Worm (Caenorhabditis elegans) whole organism, L4 larva: ENCODE data around the gene K11H12.9.

Source experiments
- F26F4.8 ChIP-seq: fragments of 200-800 bp; sonication (Bioruptor generic); conservative IDR thresholded peaks from 2 replicates; pipeline ENCODE4 v1.3.6; 2022; ENCODE audit warnings: missing genetic modification characterization, missing compliant biosample characterization
- F37D6.2 ChIP-seq: sonication (generic microtip); optimal IDR thresholded peaks from 2 replicates; lab custom pipeline; 2016; ENCODE audit warnings: mild to moderate bottlenecking, missing genetic modification characterization, missing compliant biosample characterization
- R02D3.7 ChIP-seq: fragments of 150-350 bp; sonication (generic microtip); optimal IDR thresholded peaks from 3 replicates; lab custom pipeline; 2014; ENCODE audit warnings: missing biosample characterization, missing genetic modification characterization
- T26A8.4 ChIP-seq: fragments of 200-800 bp; sonication (Bioruptor generic); IDR thresholded peaks from 2 replicates; pipeline ENCODE4 v1.3.6; 2022; ENCODE audit warnings: missing genetic modification characterization, missing compliant biosample characterization
- Y48G9A.11 ChIP-seq: fragments of 200-800 bp; sonication (Bioruptor generic); IDR thresholded peaks from 2 replicates; pipeline ENCODE4 v1.3.6; 2022; ENCODE audit warnings: missing genetic modification reagents, missing genetic modification characterization, missing compliant biosample characterization
- Y5F2A.4 ChIP-seq: fragments of 200-800 bp; sonication (Bioruptor generic); optimal IDR thresholded peaks from 2 replicates; lab custom pipeline; 2018; ENCODE audit warnings: mild to moderate bottlenecking, missing genetic modification characterization, missing compliant biosample characterization
- Y75B8A.6 ChIP-seq: fragments of 200-800 bp; sonication (Bioruptor generic); IDR thresholded peaks from 2 replicates; pipeline ENCODE4 v1.3.6; 2022; ENCODE audit warnings: missing genetic modification reagents, missing genetic modification characterization, missing compliant biosample characterization
- aly-2 ChIP-seq: sonication (generic microtip); optimal IDR thresholded peaks from 2 replicates; lab custom pipeline; 2018; ENCODE audit warnings: missing biosample characterization, missing genetic modification characterization
- ama-1 ChIP-seq: fragments of 150-350 bp; optimal IDR thresholded peaks from 2 replicates; lab custom pipeline; 2014; ENCODE audit warnings: inconsistent platforms, mixed read lengths
- attf-4 ChIP-seq: sonication (generic microtip); optimal IDR thresholded peaks from 3 replicates; lab custom pipeline; 2017; ENCODE audit warnings: missing biosample characterization, missing genetic modification characterization
- ceh-20 ChIP-seq: fragments of 200-800 bp; sonication (Bioruptor generic); IDR thresholded peaks from 2 replicates; pipeline ENCODE4 v1.3.6; 2022; ENCODE audit warnings: missing genetic modification reagents, missing genetic modification characterization, missing compliant biosample characterization
- ceh-32 ChIP-seq: sonication (generic microtip); optimal IDR thresholded peaks from 2 replicates; lab custom pipeline; 2016; ENCODE audit warnings: mild to moderate bottlenecking, missing genetic modification characterization, missing compliant biosample characterization; ENCODE audit not compliant: poor library complexity
- ceh-44 ChIP-seq: fragments of 200-800 bp; sonication (Bioruptor generic); IDR thresholded peaks from 2 replicates; pipeline ENCODE4 v1.3.6; 2022; ENCODE audit warnings: missing genetic modification reagents, missing genetic modification characterization, missing compliant biosample characterization
- ceh-82 ChIP-seq: sonication (generic microtip); optimal IDR thresholded peaks from 2 replicates; lab custom pipeline; 2017; ENCODE audit warnings: missing biosample characterization, missing genetic modification characterization
- ctbp-1 ChIP-seq: fragments of 200-800 bp; sonication (Bioruptor generic); IDR thresholded peaks from 2 replicates; pipeline ENCODE4 v1.3.6; 2022; ENCODE audit warnings: missing genetic modification reagents, missing genetic modification characterization, missing compliant biosample characterization
- daf-8 ChIP-seq: fragments of 200-800 bp; sonication (Bioruptor generic); IDR thresholded peaks from 2 replicates; pipeline ENCODE4 v1.3.6; 2022; ENCODE audit warnings: missing genetic modification characterization, missing compliant biosample characterization
- dmd-6 ChIP-seq: fragments of 200-800 bp; sonication (Bioruptor generic); IDR thresholded peaks from 2 replicates; pipeline ENCODE4 v1.3.6; 2022; ENCODE audit warnings: missing genetic modification reagents, missing genetic modification characterization, missing compliant biosample characterization
- duxl-1 ChIP-seq: sonication (generic microtip); optimal IDR thresholded peaks from 2 replicates; lab custom pipeline; 2016; ENCODE audit warnings: mild to moderate bottlenecking, missing genetic modification characterization, moderate library complexity, missing compliant biosample characterization; ENCODE audit not compliant: poor library complexity
- egl-43 ChIP-seq: fragments of 200-800 bp; sonication (Bioruptor generic); IDR thresholded peaks from 2 replicates; pipeline ENCODE4 v1.3.6; 2022; ENCODE audit warnings: missing genetic modification reagents, missing genetic modification characterization, missing compliant biosample characterization
- hif-1 ChIP-seq, 2 experiments: sonication (generic microtip); optimal IDR thresholded peaks; 2 replicates each; lab custom pipeline; 2016 to 2017; ENCODE audit warnings: missing compliant biosample characterization in 2 of 2, missing genetic modification characterization in 2 of 2, missing genetic modification reagents in 2 of 2, missing genotype in 2 of 2, mild to moderate bottlenecking in 1 of 2
- lin-1 ChIP-seq: fragments of 200-800 bp; sonication (Bioruptor generic); IDR thresholded peaks from 2 replicates; pipeline ENCODE4 v1.3.6; 2022; ENCODE audit warnings: missing genetic modification reagents, missing genetic modification characterization, missing compliant biosample characterization
- lin-13 ChIP-seq: fragments of 150-350 bp; optimal IDR thresholded peaks from 2 replicates; lab custom pipeline; 2014; ENCODE audit warnings: missing biosample characterization, missing genetic modification reagents, missing genetic modification characterization
- lin-15B ChIP-seq: fragments of 150-350 bp; sonication (generic microtip); optimal IDR thresholded peaks from 3 replicates; lab custom pipeline; 2014; ENCODE audit warnings: missing biosample characterization, missing genetic modification characterization
- lin-38 ChIP-seq: fragments of 200-800 bp; sonication (Bioruptor generic); IDR thresholded peaks from 2 replicates; pipeline ENCODE4 v1.3.6; 2022; ENCODE audit warnings: missing genetic modification reagents, missing genetic modification characterization, missing compliant biosample characterization
- lin-39 ChIP-seq: fragments of 150-350 bp; optimal IDR thresholded peaks from 2 replicates; lab custom pipeline; 2014; ENCODE audit warnings: missing biosample characterization, missing genetic modification reagents, missing genetic modification characterization
- mep-1 ChIP-seq: fragments of 150-350 bp; sonication (generic microtip); optimal IDR thresholded peaks from 3 replicates; lab custom pipeline; 2014; ENCODE audit warnings: missing biosample characterization, missing genetic modification characterization
- nhr-10 ChIP-seq: fragments of 150-350 bp; optimal IDR thresholded peaks from 2 replicates; lab custom pipeline; 2014; ENCODE audit warnings: missing biosample characterization, missing genetic modification characterization
- nhr-102 ChIP-seq: sonication (generic microtip); optimal IDR thresholded peaks from 2 replicates; lab custom pipeline; 2016; ENCODE audit warnings: mild to moderate bottlenecking, missing genetic modification characterization, moderate library complexity, missing compliant biosample characterization
- nhr-11 ChIP-seq: fragments of 150-350 bp; optimal IDR thresholded peaks from 2 replicates; lab custom pipeline; 2014; ENCODE audit warnings: missing biosample characterization, missing genetic modification characterization
- nhr-111 ChIP-seq: fragments of 200-800 bp; sonication (Bioruptor generic); optimal IDR thresholded peaks from 2 replicates; lab custom pipeline; 2018; ENCODE audit warnings: mild to moderate bottlenecking, missing genetic modification characterization, missing compliant biosample characterization
- nhr-237 ChIP-seq: sonication (generic microtip); optimal IDR thresholded peaks from 2 replicates; lab custom pipeline; 2017; ENCODE audit warnings: missing biosample characterization, missing genetic modification characterization
- nhr-42 ChIP-seq: fragments of 200-800 bp; sonication (Bioruptor generic); IDR thresholded peaks from 2 replicates; pipeline ENCODE4 v1.3.6; 2022; ENCODE audit warnings: missing genetic modification characterization, missing compliant biosample characterization
- nhr-48 ChIP-seq: sonication (generic microtip); optimal IDR thresholded peaks from 2 replicates; lab custom pipeline; 2016; ENCODE audit warnings: mild to moderate bottlenecking, missing genetic modification characterization, missing compliant biosample characterization
- nhr-6 ChIP-seq: fragments of 150-350 bp; optimal IDR thresholded peaks from 2 replicates; lab custom pipeline; 2014; ENCODE audit warnings: missing biosample characterization, missing genetic modification characterization
- nhr-76 ChIP-seq: fragments of 150-350 bp; optimal IDR thresholded peaks from 2 replicates; lab custom pipeline; 2014; ENCODE audit warnings: missing biosample characterization, missing genetic modification characterization
- pqm-1 ChIP-seq: sonication (generic microtip); optimal IDR thresholded peaks from 2 replicates; lab custom pipeline; 2017; ENCODE audit warnings: missing biosample characterization, missing genetic modification characterization
- saeg-2 ChIP-seq: fragments of 200-800 bp; sonication (Bioruptor generic); IDR thresholded peaks from 2 replicates; pipeline ENCODE4 v1.3.6; 2022; ENCODE audit warnings: missing genetic modification reagents, missing genetic modification characterization, missing compliant biosample characterization
- sdz-12 ChIP-seq: fragments of 200-800 bp; sonication (Bioruptor generic); optimal IDR thresholded peaks from 2 replicates; lab custom pipeline; 2018; ENCODE audit warnings: mild to moderate bottlenecking, missing genetic modification characterization, missing compliant biosample characterization
- skn-1 ChIP-seq: fragments of 150-350 bp; optimal IDR thresholded peaks from 2 replicates; lab custom pipeline; 2014; ENCODE audit warnings: missing biosample characterization, missing genetic modification characterization
- spr-3 ChIP-seq: fragments of 200-800 bp; sonication (Bioruptor generic); optimal IDR thresholded peaks from 2 replicates; lab custom pipeline; 2018; ENCODE audit warnings: mild to moderate bottlenecking, missing genetic modification characterization, missing compliant biosample characterization
- tag-97 ChIP-seq: fragments of 200-800 bp; sonication (Bioruptor generic); IDR thresholded peaks from 2 replicates; pipeline ENCODE4 v1.3.6; 2022; ENCODE audit warnings: missing genetic modification characterization, missing compliant biosample characterization
- unc-130 ChIP-seq: sonication (generic microtip); optimal IDR thresholded peaks from 2 replicates; lab custom pipeline; 2016; ENCODE audit warnings: missing genetic modification reagents, missing genetic modification characterization, missing compliant biosample characterization
- unc-62 ChIP-seq, 3 experiments: fragments of 150-350 bp in 1 of 3; sonication (generic microtip); optimal IDR thresholded peaks in 2 of 3; peaks in 1 of 3; 1 replicate in 1 of 3; 2 replicates in 2 of 3; lab custom pipeline; 2014 to 2017; ENCODE audit warnings: missing biosample characterization in 3 of 3, missing genetic modification characterization in 3 of 3, missing genetic modification reagents in 3 of 3, missing genotype in 1 of 3
- vab-7 ChIP-seq: fragments of 200-800 bp; sonication (Bioruptor generic); IDR thresholded peaks from 2 replicates; pipeline ENCODE4 v1.3.6; 2022; ENCODE audit warnings: missing genetic modification reagents, missing genetic modification characterization, missing compliant biosample characterization
- zip-11 ChIP-seq: fragments of 200-800 bp; sonication (Bioruptor generic); IDR thresholded peaks from 2 replicates; pipeline ENCODE4 v1.3.6; 2022; ENCODE audit warnings: missing genetic modification characterization, missing compliant biosample characterization
- zip-2 ChIP-seq: fragments of 150-350 bp; optimal IDR thresholded peaks from 2 replicates; lab custom pipeline; 2014; ENCODE audit warnings: missing biosample characterization, missing genetic modification characterization

K11H12.9 gene

DNA sequence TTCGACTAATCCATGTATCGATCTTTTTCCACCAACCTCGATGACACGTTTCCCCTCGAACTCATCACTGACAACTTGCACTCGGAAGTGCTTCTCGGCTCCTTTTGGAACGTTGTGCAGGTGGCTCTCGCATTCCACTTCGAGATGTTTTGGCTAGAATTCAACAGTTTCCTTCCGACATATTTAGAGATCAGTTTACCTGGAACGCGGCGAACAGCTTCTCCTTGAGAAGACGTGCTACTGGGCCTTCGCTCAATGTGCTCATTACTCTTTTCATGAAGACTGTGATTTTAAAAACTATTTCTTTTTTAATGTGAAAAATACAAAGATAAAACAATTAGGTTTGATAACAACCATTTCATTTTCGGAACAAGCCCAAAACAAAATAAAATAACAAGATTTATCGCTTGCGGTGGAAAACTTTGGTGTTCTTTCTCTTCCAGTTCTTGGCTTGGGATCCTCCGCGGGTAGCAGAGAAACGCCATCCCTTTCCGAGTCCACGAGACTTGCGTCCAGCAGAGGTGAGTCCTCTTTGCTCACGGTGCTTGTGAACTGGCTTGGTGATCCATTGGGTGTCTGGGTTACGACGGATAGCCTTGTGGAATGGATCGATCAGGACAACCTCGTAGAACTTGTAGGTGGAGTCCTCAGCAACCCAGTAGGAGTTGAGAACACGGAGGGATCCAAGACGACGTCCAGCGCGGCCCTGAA is 3.8 kb downstream of the K11H12.9 start, which contains the start of gene K11H12.1 (continued):
- 0 out of 2 replicates have a peak, but pooled peaks have one; percentile 27 for TF ChIP-seq vab-7 (GFP tag; lab: Robert Waterston, UW)
- TF ChIP-seq dmd-6 (GFP tag; lab: Robert Waterston, UW) = no peak
- no peak for TF ChIP-seq ceh-44 (GFP tag; lab: Robert Waterston, UW)
- peak; percentile 8 for TF ChIP-seq Y5F2A.4

DNA sequence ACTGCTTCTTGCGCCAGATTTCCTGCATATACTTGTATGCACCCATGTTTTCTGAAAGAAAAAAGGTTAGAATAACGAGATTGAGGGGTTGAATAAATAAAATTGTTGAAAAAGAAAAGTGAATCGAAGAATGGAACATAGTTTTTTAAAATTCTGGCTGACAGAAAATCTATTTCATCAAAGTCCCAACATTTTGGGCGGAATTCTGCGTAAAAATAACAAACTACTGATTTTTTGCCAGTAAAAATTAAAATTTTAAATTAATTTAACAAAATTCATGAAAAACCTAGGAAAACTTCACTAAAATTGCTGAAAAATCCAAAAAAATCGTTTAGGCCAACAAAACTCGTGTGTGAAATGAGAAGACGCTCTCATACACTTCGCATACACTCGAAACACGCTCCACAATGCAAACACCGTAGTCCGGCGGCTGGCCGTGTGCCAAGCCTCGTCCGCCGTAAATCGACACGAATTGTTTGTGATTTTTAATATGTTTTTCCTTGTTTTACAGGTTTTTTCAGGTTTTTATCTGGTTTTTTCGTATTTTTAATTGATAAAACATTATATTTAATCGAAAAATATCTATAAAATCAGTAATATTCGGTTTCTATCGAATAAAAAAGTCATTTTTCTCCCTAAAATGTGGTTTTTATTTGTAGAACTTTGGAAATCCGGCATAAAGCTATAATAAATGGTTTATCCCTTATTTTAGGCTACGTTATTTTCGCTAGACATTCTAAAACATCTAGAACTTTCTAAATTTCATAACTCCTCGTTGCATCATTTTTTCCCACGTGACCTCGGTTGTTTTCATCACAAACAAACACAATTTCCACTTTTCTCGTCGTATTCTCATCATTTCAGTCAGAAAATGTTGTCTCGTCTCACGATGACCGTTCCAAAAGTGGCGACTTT is 5.3 kb downstream of the K11H12.9 start, which contains the start of the genes rpl-15 and K11H12.8:
Gene rpl-15 (minus strand): TSS at position 51 of the 915 bp plus-strand sequence.
Gene K11H12.8 (plus strand): TSS at position 865 of the 915 bp plus-strand sequence.
- TF ChIP-seq nhr-6 (tag; lab: Kevin White, UChicago) (peak; percentile 100), ceh-20 (peak; percentile 100), nhr-42 (GFP tag; lab: Robert Waterston, UW) (peak; percentile 99), zip-11 (GFP tag; lab: Robert Waterston, UW) (peak; percentile 70; the same call in 1 of the 2 replicates), duxl-1 (peak; percentile 98), nhr-111 (GFP tag; lab: Kevin White, UChicago) (peak; percentile 97), ctbp-1 (GFP tag; lab: Robert Waterston, UW) (peak; percentile 99), nhr-76 (tag; lab: Kevin White, UChicago) (peak; percentile 91), aly-2 (tag; lab: Kevin White, UChicago) (no peak), lin-15B (tag; lab: Kevin White, UChicago) (peak; percentile 96), T26A8.4 (GFP tag; lab: Robert Waterston, UW) (peak; percentile 99), lin-1 (peak; percentile 98), Y75B8A.6 (GFP tag; lab: Robert Waterston, UW) (peak; percentile 99), mep-1 (tag; lab: Kevin White, UChicago) (peak; percentile 100), nhr-10 (tag; lab: Kevin White, UChicago) (peak; percentile 96), attf-4 (tag; lab: Kevin White, UChicago) (peak; percentile 75), zip-2 (tag; lab: Kevin White, UChicago) (peak; percentile 93), lin-13 (peak; percentile 99), F37D6.2 (tag; lab: Kevin White, UChicago) (peak; percentile 97), ceh-82 (peak; percentile 86), hif-1 (tag; optimal IDR thresholded peaks at IDR 0.05; lab: Kevin White, UChicago) (peak; percentile 90 to 98), nhr-11 (tag; lab: Kevin White, UChicago) (peak; percentile 100), egl-43 (peak; percentile 98), F26F4.8 (GFP tag; lab: Robert Waterston, UW) (peak; percentile 71; the same call in 1 of the 2 replicates), pqm-1 (tag; lab: Kevin White, UChicago) (peak; percentile 93), spr-3 (GFP tag; lab: Kevin White, UChicago) (peak; percentile 99), lin-39 (tag; lab: Kevin White, UChicago) (peak; percentile 89), R02D3.7 (peak; percentile 97), nhr-237 (tag; lab: Kevin White, UChicago) (peak; percentile 84), nhr-48 (tag; lab: Kevin White, UChicago) (peak; percentile 97), tag-97 (GFP tag; lab: Robert Waterston, UW) (peak; percentile 89; the same call in 1 of the 2 replicates), nhr-102 (peak; percentile 99), skn-1 (tag; lab: Kevin White, UChicago) (peak; percentile 92), unc-130 (GFP tag; lab: Kevin White, UChicago) (peak; percentile 99), ama-1 (lab: Kevin White, UChicago) (peak; percentile 64), Y48G9A.11 (GFP tag; lab: Robert Waterston, UW) (peak; percentile 96), saeg-2 (GFP tag; lab: Robert Waterston, UW) (peak; percentile 99), unc-62 (GFP tag; optimal IDR thresholded peaks at IDR 0.05 in 1 of 2; lab: Kevin White, UChicago) (peak; percentile 54 to 100), unc-62 (tag; optimal IDR thresholded peaks at IDR 0.05; lab: Kevin White, UChicago) (peak; percentile 39), lin-38 (GFP tag; lab: Robert Waterston, UW) (peak; percentile 99), daf-8 (GFP tag; lab: Robert Waterston, UW) (0 out of 2 replicates have a peak, but pooled peaks have one; percentile 44), ceh-32 (tag; lab: Kevin White, UChicago) (peak; percentile 90), sdz-12 (GFP tag; lab: Kevin White, UChicago) (peak; percentile 99)
